Worm (Caenorhabditis elegans) whole organism, dauer: Measurements from ENCODE around the gene C15B12.9.

Source experiments
- unc-62 ChIP-seq: sonication (generic microtip); optimal IDR thresholded peaks from 2 replicates; lab custom pipeline; 2017; ENCODE audit warnings: missing biosample characterization, missing genetic modification reagents, missing genetic modification characterization

Gene C15B12.9

ce11 chrX:6456567-6456966, 12.0 kb upstream of the C15B12.9 start, which contains the start of gene pept-1:
Gene pept-1, plus strand, starts transcription at chrX:6456872.
- no peak for TF ChIP-seq unc-62

DNA sequence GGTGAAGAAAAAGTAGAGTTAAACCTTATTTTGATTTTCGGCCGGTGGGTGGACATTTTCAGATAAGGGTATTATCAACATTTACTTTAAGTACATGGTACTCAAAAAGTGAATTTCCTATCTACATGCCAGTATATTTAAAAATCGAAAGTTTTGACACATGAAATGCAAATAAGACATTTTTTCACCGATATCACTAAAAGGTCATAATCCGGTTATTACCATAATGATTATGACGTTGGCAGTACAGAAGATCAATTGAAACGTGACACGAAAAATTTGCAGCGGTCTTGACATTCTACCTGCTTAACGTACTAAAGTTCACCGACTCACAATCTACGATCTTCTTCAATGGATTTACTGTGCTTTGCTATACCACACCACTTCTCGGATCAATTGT, 10.6 kb upstream of the C15B12.9 start:
- no peak for TF ChIP-seq unc-62

DNA sequence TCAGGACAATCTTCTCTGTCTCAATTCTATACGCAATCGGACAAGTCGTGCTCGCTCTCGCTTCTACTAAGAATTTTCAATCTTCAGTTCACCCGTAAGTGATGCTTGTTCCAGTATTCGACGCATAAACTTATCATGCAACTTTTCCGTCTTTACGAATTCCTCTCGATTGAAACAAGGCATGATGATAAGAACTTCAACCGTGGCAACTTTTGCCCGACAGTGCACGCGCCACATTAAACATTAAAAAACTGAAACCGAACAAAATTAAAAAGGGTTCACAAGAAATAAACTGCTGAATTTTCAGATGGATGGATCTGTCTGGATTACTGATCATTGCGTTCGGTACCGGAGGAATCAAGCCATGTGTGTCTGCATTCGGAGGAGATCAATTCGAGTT, 10.1 kb upstream of the C15B12.9 start:
- no peak for TF ChIP-seq unc-62

DNA sequence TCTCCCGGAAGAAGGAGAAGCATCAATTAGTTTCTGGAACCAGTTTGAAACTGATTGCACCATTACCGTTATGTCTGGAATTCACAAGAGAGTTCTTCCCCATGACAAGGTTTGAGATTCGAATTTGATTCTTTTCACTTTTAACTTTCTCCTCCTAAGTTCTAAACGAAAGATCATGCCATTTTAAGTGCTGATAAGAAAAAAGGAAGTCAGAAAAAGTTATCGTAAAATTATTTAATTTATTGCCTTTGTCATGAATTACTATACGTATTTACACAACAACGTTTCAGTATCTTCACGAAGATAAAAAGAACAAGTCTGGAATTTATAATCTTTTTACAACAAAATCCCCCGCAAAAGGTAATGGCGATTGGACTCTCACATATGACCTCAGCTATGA, 8.5 kb upstream of the C15B12.9 start:
- no peak for TF ChIP-seq unc-62

DNA sequence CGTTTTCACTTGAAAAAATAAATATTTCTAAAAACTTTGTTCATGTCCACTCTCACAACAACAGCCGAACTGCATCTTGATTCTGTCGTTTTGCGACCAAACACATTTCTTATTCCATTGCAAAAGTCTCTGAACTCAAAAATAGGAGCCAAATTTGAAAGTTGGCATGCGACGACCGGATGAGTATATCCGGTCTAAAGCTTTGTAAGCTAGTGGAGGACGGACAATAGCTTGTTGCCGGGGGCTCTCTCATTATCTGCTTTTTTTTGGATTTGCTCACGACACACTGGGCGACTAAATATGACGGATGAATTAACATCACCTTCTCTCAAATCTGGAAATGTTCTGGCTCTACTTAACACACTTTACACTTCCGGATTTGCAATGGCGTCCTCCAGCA, 6.9 kb upstream of the C15B12.9 start, which contains the start of gene K04E7.1:
Gene K04E7.1 (plus strand): TSS at position 301 of the 400 bp plus-strand sequence.
- no peak for TF ChIP-seq unc-62

DNA sequence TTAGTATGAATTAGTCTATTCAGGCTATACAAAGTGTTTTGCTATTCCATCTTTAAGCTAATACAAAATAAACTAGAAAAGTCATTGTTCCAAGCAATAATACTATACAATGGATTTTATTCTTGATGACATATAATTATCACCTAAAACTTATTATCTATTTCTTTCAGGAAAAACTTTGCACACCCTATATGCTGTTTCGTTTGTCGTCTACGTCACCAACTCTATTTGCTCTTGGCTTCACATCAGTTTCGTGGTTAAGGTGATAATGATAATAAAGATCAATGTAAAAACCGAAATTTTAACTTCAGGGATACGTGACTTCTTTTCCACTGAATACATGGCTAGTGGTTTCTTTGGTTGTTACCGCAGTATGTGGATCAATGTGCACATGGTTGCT, 6.1 kb upstream of the C15B12.9 start:
- no peak for TF ChIP-seq unc-62

DNA sequence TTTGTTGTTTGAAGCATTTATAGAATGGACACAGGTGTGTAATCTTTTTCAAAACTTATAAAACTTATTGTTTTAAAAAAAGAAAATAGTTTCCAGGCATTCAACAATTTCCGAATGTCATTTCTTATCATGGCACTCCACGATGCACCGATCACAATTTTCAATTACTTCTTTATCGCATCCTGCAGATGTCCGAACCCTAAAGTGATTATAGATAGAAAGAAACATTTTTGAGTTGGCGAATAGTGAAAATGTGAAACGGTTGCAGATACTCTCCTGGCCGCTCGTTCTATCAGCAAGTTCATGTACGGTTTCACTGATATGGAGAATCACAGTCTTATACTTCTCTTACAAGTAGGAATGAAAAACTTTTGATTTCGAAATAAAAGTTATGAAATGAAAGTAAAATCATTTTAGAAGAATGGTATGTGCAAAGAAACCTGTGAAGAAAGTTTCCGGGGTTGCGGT, 5.6 kb upstream of the C15B12.9 start, which contains the start of gene C15B12.2:
Gene C15B12.2 (plus strand): TSS at position 418 of the 468 bp plus-strand sequence.
- no peak for TF ChIP-seq unc-62

DNA sequence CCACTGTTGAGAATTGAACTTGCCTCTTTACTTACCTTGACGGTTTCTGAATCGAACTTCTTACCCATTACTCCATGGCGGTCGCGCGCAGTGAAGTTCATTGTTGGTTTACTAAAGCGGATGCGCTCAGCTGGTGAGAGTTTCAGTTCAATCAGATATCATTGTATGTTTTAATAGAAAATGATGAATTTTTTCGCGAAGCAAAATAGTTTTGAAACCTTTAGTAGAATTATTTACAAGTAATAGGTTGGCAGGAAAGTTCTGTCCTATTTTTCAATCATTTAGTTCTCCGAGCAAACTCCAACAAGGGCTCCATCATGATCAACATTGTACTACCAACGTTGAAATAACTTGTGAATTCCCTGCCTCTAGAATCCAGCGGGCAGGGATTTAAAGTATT, 1.1 kb upstream of the C15B12.9 start, which contains the start of gene C15B12.3:
Gene C15B12.3 (minus strand): TSS at position 101 of the 400 bp plus-strand sequence.
- TF ChIP-seq unc-62: no peak

DNA sequence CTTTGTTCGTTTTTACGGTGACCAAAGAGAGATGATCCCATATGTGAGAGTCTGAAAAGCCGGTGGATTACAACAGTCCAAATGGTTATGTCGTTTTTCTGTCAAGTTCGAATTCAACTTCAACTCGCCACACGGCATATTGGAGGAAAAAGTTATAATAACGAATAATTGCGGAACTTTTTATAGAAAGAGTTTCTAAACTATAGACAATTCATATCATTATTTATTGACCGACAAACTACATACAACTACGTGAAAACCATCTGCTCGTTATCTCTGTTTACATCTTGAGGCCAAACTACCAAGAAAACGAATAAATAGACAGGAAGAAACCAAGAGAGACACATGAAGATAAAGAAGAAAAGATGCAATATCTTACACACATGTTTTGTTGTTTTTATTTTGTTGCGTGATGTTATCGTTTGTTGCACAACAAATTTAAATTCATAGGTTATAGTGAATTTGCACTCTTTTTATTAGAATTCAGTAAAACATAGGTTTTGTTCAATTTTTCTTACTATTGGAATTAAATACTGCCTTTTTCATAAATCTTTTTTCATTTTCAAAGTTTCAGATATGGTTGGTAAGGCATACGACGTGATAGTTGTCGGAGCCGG, 5.2 kb downstream of the C15B12.9 start, which contains the start of the genes C15B12.4 and C15B12.8:
Gene C15B12.4 (minus strand): TSS at position 51 of the 617 bp plus-strand sequence.
Gene C15B12.8 (plus strand): TSS at position 567 of the 617 bp plus-strand sequence.
- no peak for TF ChIP-seq unc-62

DNA sequence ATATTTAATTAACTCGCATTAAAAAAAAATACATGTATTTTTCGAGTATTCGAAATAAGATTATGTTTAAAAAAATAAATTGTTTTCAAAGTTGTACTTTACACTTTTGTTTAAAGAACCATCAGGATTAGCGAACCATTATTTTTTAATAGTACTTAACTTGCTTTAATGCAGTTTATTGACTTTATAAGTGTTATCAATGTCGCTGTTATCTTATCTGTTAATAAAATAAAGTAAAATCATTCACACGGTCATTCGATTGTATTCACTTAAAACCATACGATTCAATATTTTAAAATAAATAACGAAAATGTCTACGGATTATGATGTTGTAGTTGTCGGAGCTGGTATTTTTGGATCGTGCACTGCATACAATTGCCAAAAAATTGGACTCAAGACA, 7.9 kb downstream of the C15B12.9 start, which contains the start of gene C15B12.1:
Gene C15B12.1 (plus strand): TSS at position 271 of the 400 bp plus-strand sequence.
- TF ChIP-seq unc-62: no peak

DNA sequence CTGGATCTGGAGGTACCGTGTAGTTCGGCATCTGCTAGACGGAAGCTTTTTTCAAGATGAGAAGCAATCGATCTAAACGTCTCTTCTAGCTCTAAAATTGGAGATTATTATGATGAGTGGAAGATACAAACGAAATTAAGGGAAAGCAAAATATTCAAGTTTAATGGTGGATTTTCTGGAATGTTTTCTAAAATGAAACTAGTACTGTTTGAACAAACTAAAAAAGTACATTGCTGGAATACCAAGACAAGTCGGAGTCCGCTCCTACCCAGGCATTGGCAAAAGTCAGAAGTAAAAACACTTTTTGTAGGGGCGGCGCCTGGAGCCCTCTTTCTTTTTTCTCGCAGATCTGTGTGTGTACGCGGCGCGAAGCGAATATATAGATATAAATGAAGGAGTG, 16.2 kb downstream of the C15B12.9 start, which contains the start of gene gar-1:
Gene gar-1 (minus strand): TSS at position 101 of the 400 bp plus-strand sequence.
- TF ChIP-seq unc-62: no peak

ce11 chrX:6499736-6500135, 31.1 kb downstream of the C15B12.9 start, which contains the start of gene actl-1:
Gene actl-1, minus strand, starts transcription at chrX:6499836.
- no peak for TF ChIP-seq unc-62

- TF ChIP-seq unc-62: no peak
Observed at ce11 chrX:6503148-6503547, 34.5 kb downstream of the C15B12.9 start.

- TF ChIP-seq unc-62: no peak
Observed at ce11 chrX:6505008-6505407, 36.4 kb downstream of the C15B12.9 start, which contains the start of gene cdf-1. Gene cdf-1, minus strand, starts transcription at chrX:6505143.

DNA sequence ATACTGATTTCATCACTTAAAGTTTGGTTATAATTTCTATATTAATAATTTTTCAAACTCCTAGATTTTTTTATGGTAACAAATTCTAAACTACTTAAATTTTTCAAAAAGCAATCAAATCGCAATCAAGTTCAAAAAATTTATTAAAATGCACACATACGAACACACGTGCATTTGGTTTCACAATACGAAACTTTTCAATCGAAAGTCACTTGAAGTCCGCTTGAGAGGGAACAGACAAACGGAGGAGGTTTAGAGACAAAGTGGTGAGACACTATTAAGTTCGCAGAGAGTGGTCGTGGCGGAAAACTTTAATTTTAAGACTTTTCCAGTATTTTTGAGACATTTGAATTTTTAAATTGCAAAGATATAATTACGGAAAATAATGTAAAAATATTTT, 37.1 kb downstream of the C15B12.9 start, which contains the start of gene glr-8:
Gene glr-8 (plus strand): TSS at position 319 of the 400 bp plus-strand sequence.
- TF ChIP-seq unc-62: no peak

DNA sequence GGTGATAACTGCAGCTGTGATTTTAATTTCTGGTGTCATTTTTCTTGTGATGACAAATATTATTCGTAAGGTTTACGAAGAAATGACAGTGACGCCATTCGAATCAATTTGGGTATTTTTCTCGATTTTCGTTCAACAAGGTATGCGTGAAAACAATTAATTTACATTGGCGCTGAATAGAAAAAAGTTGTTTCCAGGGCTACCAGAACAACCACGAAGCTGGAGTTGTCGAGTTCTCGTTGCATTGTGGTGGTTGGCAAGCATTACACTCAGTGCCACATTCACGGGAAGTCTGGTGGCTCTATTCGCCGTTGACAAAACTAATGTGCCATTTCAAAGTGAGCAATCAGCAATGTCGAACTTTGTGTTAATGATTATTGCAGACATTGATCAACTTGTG, 39.1 kb downstream of the C15B12.9 start:
- no peak for TF ChIP-seq unc-62

ce11 chrX:6509813-6510212, 41.2 kb downstream of the C15B12.9 start:
- TF ChIP-seq unc-62: no peak

ce11 chrX:6510627-6511026, 42.0 kb downstream of the C15B12.9 start, which contains the start of gene ttr-36:
Gene ttr-36, plus strand, starts transcription at chrX:6510927.
- TF ChIP-seq unc-62: no peak
